Worm (Caenorhabditis elegans): ENCODE results near the gene spig-3.

DNA sequence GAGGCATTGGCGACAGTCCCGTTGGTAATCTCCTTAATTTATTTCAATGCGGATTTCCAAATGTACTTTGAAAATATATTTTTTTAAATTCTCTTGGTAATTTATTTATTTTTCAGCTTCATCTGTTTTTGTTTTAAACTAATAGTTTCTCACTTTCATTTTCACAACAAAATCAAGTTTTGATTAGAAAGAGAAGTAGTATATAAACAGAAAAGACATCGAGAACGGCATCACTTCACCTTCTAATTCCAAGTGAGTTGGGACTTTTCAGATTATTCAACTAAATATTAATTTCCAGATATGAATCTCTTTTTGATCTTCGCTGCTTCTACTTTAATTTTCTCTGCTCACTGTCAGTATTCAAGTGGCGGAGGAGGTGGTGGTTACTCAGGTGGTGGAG is 20.8 kb upstream of the spig-3 start, which contains the start of gene F47B8.14:
- TF ChIP-seq ama-1 (optimal IDR thresholded peaks at IDR 0.05) = no peak
- TF ChIP-seq nhr-25 (tag; optimal IDR thresholded peaks at IDR 0.05) = no peak
- no peak for TF ChIP-seq snpc-4 (tag; optimal IDR thresholded peaks at IDR 0.05)
- no peak for TF ChIP-seq skn-1 (tag; optimal IDR thresholded peaks at IDR 0.05)

All from whole organism, L3 larva.